Fruit fly (Drosophila melanogaster) whole organism, pupa: Measurements from ENCODE around the gene aly.

Experiments used
- CG10348 ChIP-seq: fragments of 200-800 bp; sonication (Bioruptor generic); IDR thresholded peaks from 2 replicates; pipeline ENCODE4 v1.3.6; 2022; ENCODE audit warnings: missing biosample characterization, missing genetic modification characterization
- CG12605 ChIP-seq: fragments of 200-800 bp; sonication (Bioruptor generic); IDR thresholded peaks from 2 replicates; pipeline ENCODE4 v1.3.6; 2022; ENCODE audit warnings: missing biosample characterization, missing genetic modification characterization
- CG13204 ChIP-seq: fragments of 200-800 bp; sonication (Bioruptor generic); optimal IDR thresholded peaks from 2 replicates; lab custom pipeline; 2018; ENCODE audit warnings: missing biosample characterization, mild to moderate bottlenecking, missing genetic modification characterization, moderate library complexity
- CG14655 ChIP-seq: fragments of 200-800 bp; sonication (Bioruptor generic); optimal IDR thresholded peaks from 3 replicates; lab custom pipeline; 2017; ENCODE audit warnings: mild to moderate bottlenecking, missing biosample characterization, missing genetic modification reagents, missing genetic modification characterization
- CG15710 ChIP-seq: fragments of 200-800 bp; sonication (Bioruptor generic); optimal IDR thresholded peaks from 2 replicates; lab custom pipeline; 2018; ENCODE audit warnings: missing biosample characterization, mild to moderate bottlenecking, missing genetic modification characterization, moderate library complexity
- CG17806 ChIP-seq: fragments of 200-800 bp; sonication (Bioruptor generic); optimal IDR thresholded peaks from 2 replicates; lab custom pipeline; 2018; ENCODE audit warnings: missing biosample characterization, mild to moderate bottlenecking, missing genetic modification characterization, moderate library complexity
- CG32121 ChIP-seq: fragments of 200-800 bp; sonication (Bioruptor generic); IDR thresholded peaks from 2 replicates; pipeline ENCODE4 v1.3.6; 2022; ENCODE audit warnings: missing biosample characterization, missing genetic modification characterization
- CG34367 ChIP-seq: fragments of 200-800 bp; sonication (Bioruptor generic); optimal IDR thresholded peaks from 2 replicates; lab custom pipeline; 2018; ENCODE audit warnings: missing biosample characterization, mild to moderate bottlenecking, missing genetic modification characterization
- CG4496 ChIP-seq: fragments of 200-800 bp; sonication (Bioruptor generic); IDR thresholded peaks from 3 replicates; pipeline ENCODE4 v1.3.6; 2022; ENCODE audit warnings: missing biosample characterization, missing genetic modification characterization
- CG8159 ChIP-seq: fragments of 200-800 bp; sonication (Bioruptor generic); optimal IDR thresholded peaks from 3 replicates; lab custom pipeline; 2018; ENCODE audit warnings: missing biosample characterization, mild to moderate bottlenecking, missing genetic modification characterization, moderate library complexity
- CG8301 ChIP-seq: fragments of 200-800 bp; sonication (Bioruptor generic); optimal IDR thresholded peaks from 2 replicates; lab custom pipeline; 2018; ENCODE audit warnings: missing biosample characterization, mild to moderate bottlenecking, missing genetic modification characterization
- CG9948 ChIP-seq: fragments of 200-800 bp; sonication (Bioruptor generic); optimal IDR thresholded peaks from 2 replicates; lab custom pipeline; 2018; ENCODE audit warnings: missing biosample characterization, mild to moderate bottlenecking, missing genetic modification characterization, moderate library complexity
- D1 ChIP-seq: fragments of 200-800 bp; sonication (Bioruptor generic); optimal IDR thresholded peaks from 2 replicates; lab custom pipeline; 2018; ENCODE audit warnings: missing biosample characterization, mild to moderate bottlenecking, missing genetic modification characterization, moderate library complexity
- EcR ChIP-seq: fragments of 200-800 bp; sonication (Bioruptor generic); optimal IDR thresholded peaks from 3 replicates; lab custom pipeline; 2019; ENCODE audit warnings: missing biosample characterization, missing genetic modification characterization, mild to moderate bottlenecking, moderate library complexity, missing genetic modification reagents
- Ets98B ChIP-seq: fragments of 200-800 bp; sonication (Bioruptor generic); IDR thresholded peaks from 2 replicates; pipeline ENCODE4 v1.3.6; 2022; ENCODE audit warnings: missing biosample characterization, missing genetic modification characterization
- Pif1A ChIP-seq: fragments of 200-800 bp; sonication (Bioruptor generic); optimal IDR thresholded peaks from 3 replicates; lab custom pipeline; 2016; ENCODE audit warnings: missing biosample characterization, missing genetic modification characterization
- Pif1B ChIP-seq: fragments of 200-800 bp; sonication (Bioruptor generic); optimal IDR thresholded peaks from 3 replicates; lab custom pipeline; 2016; ENCODE audit warnings: missing biosample characterization, missing genetic modification characterization
- Snoo ChIP-seq: fragments of 200-800 bp; sonication (Bioruptor generic); optimal IDR thresholded peaks from 3 replicates; lab custom pipeline; 2017; ENCODE audit warnings: missing biosample characterization, mild to moderate bottlenecking, missing genetic modification characterization, inconsistent platforms
- fd96Ca ChIP-seq: fragments of 200-800 bp; sonication (Bioruptor generic); IDR thresholded peaks from 3 replicates; pipeline ENCODE4 v1.3.6; 2022; ENCODE audit warnings: missing biosample characterization, missing genetic modification characterization
- gl ChIP-seq: fragments of 200-800 bp; sonication (Bioruptor generic); optimal IDR thresholded peaks from 2 replicates; lab custom pipeline; 2018; ENCODE audit warnings: missing biosample characterization, mild to moderate bottlenecking, missing genetic modification characterization
- rn ChIP-seq: fragments of 200-800 bp; sonication (Bioruptor generic); IDR thresholded peaks from 2 replicates; pipeline ENCODE4 v1.3.6; 2022; ENCODE audit warnings: missing biosample characterization, missing genetic modification characterization

Gene aly

dm6 chr3L:3015969-3016368 lies 10.4 kb downstream of the aly start, which contains the start of gene CG32488:
TSS of gene CG32488 (minus strand) at chr3L:3016069.
- TF ChIP-seq CG10348 (GFP tag; lab: Robert Waterston, UW) (no peak), fd96Ca (GFP tag; lab: Robert Waterston, UW) (no peak), CG8159 (tag; lab: Kevin White, UChicago) (no peak), D1 (no peak), CG34367 (tag; lab: Kevin White, UChicago) (no peak), Snoo (tag; lab: Kevin White, UChicago) (no peak), CG12605 (GFP tag; lab: Robert Waterston, UW) (no peak), Pif1B (GFP tag; lab: Kevin White, UChicago) (no peak), rn (no peak), Pif1A (GFP tag; lab: Kevin White, UChicago) (no peak), EcR (GFP tag; lab: Kevin White, UChicago) (no peak), CG13204 (no peak), CG15710 (tag; lab: Kevin White, UChicago) (no peak), CG8301 (tag; lab: Kevin White, UChicago) (no peak), CG4496 (GFP tag; lab: Robert Waterston, UW) (no peak), CG17806 (tag; lab: Kevin White, UChicago) (no peak), CG9948 (tag; lab: Kevin White, UChicago) (no peak)

DNA sequence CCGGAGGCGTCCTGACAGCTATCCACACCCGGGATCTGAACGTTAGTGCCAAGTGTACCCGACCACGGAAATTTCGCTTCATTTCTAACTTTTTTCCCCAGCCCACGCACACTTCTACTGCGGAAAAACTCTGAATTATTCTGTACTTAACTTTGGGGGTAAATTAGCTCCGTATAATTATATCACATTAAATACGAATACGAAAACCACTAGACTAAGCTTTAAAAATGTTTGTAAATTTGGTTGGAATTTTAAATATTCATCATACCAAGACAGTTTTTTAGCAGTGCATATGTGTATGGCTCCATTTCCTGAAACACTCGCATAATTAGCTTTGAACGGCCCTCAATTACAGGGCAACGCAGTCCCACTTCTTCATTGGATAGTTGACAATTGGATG lies 12.8 kb downstream of the aly start:
- TF ChIP-seq gl, result no peak
- TF ChIP-seq D1, result no peak
- no peak for TF ChIP-seq CG13204
- TF ChIP-seq EcR (GFP tag; lab: Kevin White, UChicago), result no peak
- no peak for TF ChIP-seq CG9948 (tag; lab: Kevin White, UChicago)
- no peak for TF ChIP-seq Pif1B (GFP tag; lab: Kevin White, UChicago)

DNA sequence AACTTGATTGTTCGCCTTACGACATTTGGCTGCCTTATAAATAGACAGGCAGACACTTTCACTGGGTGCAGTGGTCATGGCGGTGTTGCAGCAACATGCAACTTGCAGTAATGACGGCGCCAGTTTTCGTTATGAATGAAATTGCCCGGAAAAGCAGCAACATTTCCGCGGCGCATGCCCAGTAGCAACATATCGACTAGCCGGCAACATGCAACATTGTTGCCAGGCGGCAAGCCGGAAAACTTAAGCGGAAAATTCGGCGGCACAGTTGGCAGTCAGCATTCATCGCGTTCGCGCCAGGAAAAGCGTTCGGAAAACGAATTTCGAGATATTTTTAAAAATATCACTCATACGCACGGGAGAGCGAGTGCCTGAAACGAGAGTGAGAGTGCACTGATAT lies 24.9 kb downstream of the aly start, which contains the start of gene FMRFaR:
Gene FMRFaR, plus strand, starts transcription at position 272 of the 400 bp plus-strand sequence.
- TF ChIP-seq Pif1A (GFP tag; lab: Kevin White, UChicago) (no peak), Snoo (tag; lab: Kevin White, UChicago) (no peak), CG14655 (GFP tag; lab: Kevin White, UChicago) (peak; percentile 15)
- TF ChIP-seq, all 21 proteins: peak for 1

DNA sequence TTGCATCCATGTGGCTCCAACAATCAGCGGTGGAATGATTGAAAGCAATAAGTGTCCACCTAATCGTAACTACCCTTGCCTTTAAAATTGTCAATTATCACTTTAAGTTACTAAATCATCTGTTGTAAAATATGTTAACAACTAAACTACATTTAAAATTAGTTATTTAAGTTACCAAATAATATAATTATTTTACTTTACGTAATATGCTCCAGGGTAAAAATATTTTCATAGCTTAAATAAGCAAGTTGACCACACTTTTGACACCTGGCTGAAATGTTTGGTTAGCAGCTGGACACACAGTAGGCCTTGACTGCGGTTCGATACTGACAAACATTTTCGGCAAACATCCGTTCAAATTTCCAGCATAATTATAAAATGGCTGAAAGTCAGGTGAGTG lies 31.4 kb downstream of the aly start, which contains the start of gene CG2113:
Gene CG2113, plus strand, starts transcription at position 301 of the 400 bp plus-strand sequence.
- TF ChIP-seq D1 (no peak), Ets98B (GFP tag; lab: Robert Waterston, UW) (no peak), CG13204 (no peak), EcR (GFP tag; lab: Kevin White, UChicago) (no peak), Pif1B (GFP tag; lab: Kevin White, UChicago) (no peak), CG14655 (GFP tag; lab: Kevin White, UChicago) (no peak), rn (no peak), CG12605 (GFP tag; lab: Robert Waterston, UW) (no peak), CG34367 (tag; lab: Kevin White, UChicago) (no peak), CG4496 (GFP tag; lab: Robert Waterston, UW) (no peak), Pif1A (GFP tag; lab: Kevin White, UChicago) (no peak), CG15710 (tag; lab: Kevin White, UChicago) (no peak), CG32121 (GFP tag; lab: Robert Waterston, UW) (no peak), CG9948 (tag; lab: Kevin White, UChicago) (no peak), CG17806 (tag; lab: Kevin White, UChicago) (no peak)

DNA sequence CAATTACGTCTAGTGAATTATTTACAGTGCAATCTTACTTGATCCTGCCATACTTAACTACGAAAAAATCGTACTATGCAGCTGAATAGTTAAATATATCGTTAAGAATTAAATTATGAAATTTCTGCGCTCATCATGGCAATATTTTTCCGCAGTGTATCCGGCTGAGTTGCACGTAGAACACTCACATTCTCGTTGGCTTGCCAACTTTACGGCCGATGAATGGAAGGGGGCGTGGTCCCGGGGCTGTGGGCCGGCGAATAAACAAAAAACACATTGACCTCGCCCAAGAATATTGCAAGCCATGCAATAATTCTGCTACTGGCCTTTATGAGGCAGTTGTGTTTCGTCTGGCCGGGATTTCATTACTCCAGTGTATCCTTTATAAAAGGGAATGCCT lies 38.6 kb downstream of the aly start:
- no peak for TF ChIP-seq CG32121 (GFP tag; lab: Robert Waterston, UW)
- no peak for TF ChIP-seq fd96Ca (GFP tag; lab: Robert Waterston, UW)
- TF ChIP-seq CG10348 (GFP tag; lab: Robert Waterston, UW), result no peak
- TF ChIP-seq gl, result no peak
- TF ChIP-seq Snoo (tag; lab: Kevin White, UChicago), result no peak
- TF ChIP-seq CG9948 (tag; lab: Kevin White, UChicago), result no peak
- no peak for TF ChIP-seq CG4496 (GFP tag; lab: Robert Waterston, UW)
- no peak for TF ChIP-seq rn
- TF ChIP-seq CG12605 (GFP tag; lab: Robert Waterston, UW), result no peak

- no peak for TF ChIP-seq Pif1B (GFP tag; lab: Kevin White, UChicago)
- TF ChIP-seq CG32121 (GFP tag; lab: Robert Waterston, UW), result no peak
- TF ChIP-seq gl, result no peak
- no peak for TF ChIP-seq CG8159 (tag; lab: Kevin White, UChicago)
- no peak for TF ChIP-seq CG15710 (tag; lab: Kevin White, UChicago)
These were observed 40.0 kb downstream of the aly start for dm6 chr3L:2986302-2986701.

DNA sequence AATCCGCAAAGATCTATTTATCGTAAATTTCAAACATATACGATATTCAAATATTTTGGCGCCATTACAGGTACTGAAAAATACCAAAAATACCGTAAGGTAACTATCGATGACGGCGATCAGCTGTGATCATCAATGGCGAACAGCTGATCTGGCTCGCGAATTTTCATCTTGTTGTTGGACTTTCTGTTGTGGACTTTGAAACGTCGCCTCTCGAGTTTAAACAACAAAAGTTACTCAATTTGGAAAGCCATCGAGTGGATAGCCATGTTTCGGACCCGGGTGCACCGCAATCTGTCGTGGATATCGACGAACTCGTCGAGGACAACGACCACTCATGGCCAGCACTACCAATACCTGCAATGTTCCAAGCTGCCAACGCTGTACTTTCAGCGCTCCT lies 45.5 kb downstream of the aly start, which contains the start of gene CPT2:
Gene CPT2, plus strand, starts transcription at position 167 of the 400 bp plus-strand sequence.
- TF ChIP-seq CG14655 (GFP tag; lab: Kevin White, UChicago) (peak; percentile 51), fd96Ca (GFP tag; lab: Robert Waterston, UW) (0 out of 3 replicates have a peak, but pooled peaks have one; percentile 19), CG12605 (GFP tag; lab: Robert Waterston, UW) (peak; percentile 37; the same call in 1 of the 2 replicates), Ets98B (GFP tag; lab: Robert Waterston, UW) (no peak), CG4496 (GFP tag; lab: Robert Waterston, UW) (peak; percentile 75; the same call in 2 of the 3 replicates), CG32121 (GFP tag; lab: Robert Waterston, UW) (no peak; the same call in 1 of the 2 replicates), gl (peak; percentile 70), CG17806 (tag; lab: Kevin White, UChicago) (no peak), CG9948 (tag; lab: Kevin White, UChicago) (no peak), CG8159 (tag; lab: Kevin White, UChicago) (peak; percentile 16), Pif1B (GFP tag; lab: Kevin White, UChicago) (no peak), Pif1A (GFP tag; lab: Kevin White, UChicago) (no peak)
